Fruit fly (Drosophila melanogaster) whole organism, embryonic: Measurements from ENCODE around the gene H2.0.

Experiments
- B-H1 ChIP-seq: fragments of 200-800 bp; sonication (Bioruptor generic); IDR thresholded peaks from 3 replicates; pipeline ENCODE4 v1.3.6; 2022; ENCODE audit warnings: missing biosample characterization, missing genetic modification characterization
- CG10209 ChIP-seq: fragments of 200-800 bp; sonication (Bioruptor generic); optimal IDR thresholded peaks from 3 replicates; lab custom pipeline; 2017; ENCODE audit warnings: missing biosample characterization, mild to moderate bottlenecking, missing genetic modification characterization, missing genetic modification reagents
- CG10267 ChIP-seq: fragments of 200-800 bp; sonication (Bioruptor generic); optimal IDR thresholded peaks from 2 replicates; lab custom pipeline; 2018; ENCODE audit warnings: missing biosample characterization, mild to moderate bottlenecking, missing genetic modification characterization, moderate library complexity
- CG11560 ChIP-seq: fragments of 200-800 bp; sonication (Bioruptor generic); IDR thresholded peaks from 3 replicates; pipeline ENCODE4 v1.3.6; 2022; ENCODE audit warnings: missing biosample characterization, missing genetic modification characterization
- CG12659 ChIP-seq: fragments of 200-800 bp; sonication (Bioruptor generic); optimal IDR thresholded peaks from 3 replicates; lab custom pipeline; 2017; ENCODE audit warnings: mild to moderate bottlenecking, missing biosample characterization, missing genetic modification reagents, missing genetic modification characterization
- CG15696 ChIP-seq: fragments of 200-800 bp; sonication (Bioruptor generic); optimal IDR thresholded peaks from 2 replicates; lab custom pipeline; 2019; ENCODE audit warnings: missing biosample characterization, mild to moderate bottlenecking, missing genetic modification characterization, moderate library complexity
- CG16815 ChIP-seq: fragments of 200-800 bp; sonication (Bioruptor generic); optimal IDR thresholded peaks from 3 replicates; lab custom pipeline; 2017; ENCODE audit warnings: missing biosample characterization, mild to moderate bottlenecking, missing genetic modification characterization
- CG17912 ChIP-seq: fragments of 200-800 bp; sonication (Bioruptor generic); optimal IDR thresholded peaks from 2 replicates; lab custom pipeline; 2018; ENCODE audit warnings: missing biosample characterization, mild to moderate bottlenecking, missing genetic modification characterization
- CG18011 ChIP-seq: fragments of 200-800 bp; sonication (Bioruptor generic); optimal IDR thresholded peaks from 2 replicates; lab custom pipeline; 2017; ENCODE audit warnings: missing biosample characterization, missing genetic modification characterization, mild to moderate bottlenecking, moderate library complexity, missing genotype
- CG1832 ChIP-seq: fragments of 200-800 bp; sonication (Bioruptor generic); optimal IDR thresholded peaks from 2 replicates; lab custom pipeline; 2017; ENCODE audit warnings: missing biosample characterization, mild to moderate bottlenecking, missing genetic modification characterization, inconsistent platforms
- CG18599 ChIP-seq: fragments of 200-800 bp; sonication (Bioruptor generic); optimal IDR thresholded peaks from 3 replicates; lab custom pipeline; 2017; ENCODE audit warnings: missing biosample characterization, missing genetic modification characterization, mild to moderate bottlenecking, moderate library complexity, missing genetic modification reagents
- CG3281 ChIP-seq: fragments of 200-800 bp; sonication (Bioruptor generic); optimal IDR thresholded peaks from 3 replicates; lab custom pipeline; 2017; ENCODE audit warnings: missing biosample characterization, mild to moderate bottlenecking, missing genetic modification characterization
- CG34224 ChIP-seq: fragments of 200-800 bp; sonication (Bioruptor generic); IDR thresholded peaks from 3 replicates; pipeline ENCODE4 v1.3.6; 2022; ENCODE audit warnings: missing biosample characterization, missing genetic modification characterization; ENCODE audit not compliant: partially characterized antibody
- CG3847 ChIP-seq: fragments of 200-800 bp; sonication (Bioruptor generic); IDR thresholded peaks from 2 replicates; pipeline ENCODE4 v1.3.6; 2022; ENCODE audit warnings: missing biosample characterization, missing genetic modification characterization
- CG4328 ChIP-seq: fragments of 200-800 bp; sonication (Bioruptor generic); optimal IDR thresholded peaks from 3 replicates; lab custom pipeline; 2017; ENCODE audit warnings: missing biosample characterization, missing genetic modification reagents, missing genetic modification characterization
- CG6683 ChIP-seq: fragments of 200-800 bp; sonication (Bioruptor generic); optimal IDR thresholded peaks from 2 replicates; lab custom pipeline; 2017; ENCODE audit warnings: missing biosample characterization, mild to moderate bottlenecking, missing genetic modification characterization, missing genetic modification reagents
- CG7786 ChIP-seq: fragments of 200-800 bp; sonication (Bioruptor generic); optimal IDR thresholded peaks from 2 replicates; lab custom pipeline; 2016; ENCODE audit warnings: missing biosample characterization, missing genetic modification characterization
- CG7963 ChIP-seq: fragments of 200-800 bp; sonication (Bioruptor generic); IDR thresholded peaks from 3 replicates; pipeline ENCODE4 v1.3.6; 2022; ENCODE audit warnings: missing biosample characterization, missing genetic modification characterization; ENCODE audit not compliant: partially characterized antibody
- CG9932 ChIP-seq: fragments of 200-800 bp; sonication (Bioruptor generic); IDR thresholded peaks from 2 replicates; pipeline ENCODE4 v1.3.6; 2022; ENCODE audit warnings: missing biosample characterization, missing genetic modification characterization
- D ChIP-seq, 2 experiments: fragments of 200-800 bp in 1 of 2; fragments of >200 bp in 1 of 2; sonication (Bioruptor generic) in 1 of 2; optimal IDR thresholded peaks; 2 replicates in 1 of 2; 3 replicates in 1 of 2; lab custom pipeline; 2017; ENCODE audit warnings: mild to moderate bottlenecking in 1 of 2, missing biosample characterization in 1 of 2, missing genetic modification characterization in 1 of 2, missing genetic modification reagents in 1 of 2
- Doc2 ChIP-seq: fragments of 200-800 bp; sonication (Bioruptor generic); IDR thresholded peaks from 2 replicates; pipeline ENCODE4 v1.3.6; 2022; ENCODE audit warnings: missing biosample characterization, missing genetic modification characterization
- Drgx ChIP-seq: fragments of 200-800 bp; sonication (Bioruptor generic); IDR thresholded peaks from 2 replicates; pipeline ENCODE4 v1.3.6; 2022; ENCODE audit warnings: missing biosample characterization, missing genetic modification characterization
- HHEX ChIP-seq: fragments of 200-800 bp; sonication (Bioruptor generic); optimal IDR thresholded peaks from 3 replicates; lab custom pipeline; 2017; ENCODE audit warnings: missing biosample characterization, mild to moderate bottlenecking, missing genetic modification characterization, missing genetic modification reagents
- MTF-1 ChIP-seq: fragments of 200-800 bp; sonication (Bioruptor generic); optimal IDR thresholded peaks from 2 replicates; lab custom pipeline; 2018; ENCODE audit warnings: missing biosample characterization, mild to moderate bottlenecking, missing genetic modification characterization, borderline replicate concordance
- NC2α ChIP-seq: fragments of 200-800 bp; sonication (Bioruptor generic); optimal IDR thresholded peaks from 2 replicates; lab custom pipeline; 2016; ENCODE audit warnings: missing biosample characterization, missing genetic modification characterization
- Neu2 ChIP-seq: fragments of 200-800 bp; sonication (Bioruptor generic); optimal IDR thresholded peaks from 3 replicates; lab custom pipeline; 2016; ENCODE audit warnings: missing biosample characterization, missing genetic modification characterization, borderline replicate concordance
- PHDP ChIP-seq: fragments of 200-800 bp; sonication (Bioruptor generic); optimal IDR thresholded peaks from 3 replicates; lab custom pipeline; 2018; ENCODE audit warnings: missing biosample characterization, mild to moderate bottlenecking, missing genetic modification characterization, moderate library complexity
- Sox100B ChIP-seq: fragments of 200-800 bp; sonication (Bioruptor generic); optimal IDR thresholded peaks from 3 replicates; lab custom pipeline; 2018; ENCODE audit warnings: missing biosample characterization, mild to moderate bottlenecking, missing genetic modification characterization
- Stat92E ChIP-seq, 3 experiments: fragments of >200 bp in 2 of 3; fragments of 200-800 bp in 1 of 3; sonication (Bioruptor generic) in 1 of 3; optimal IDR thresholded peaks; 2 replicates each; lab custom pipeline; 2017 to 2019; ENCODE audit warnings: missing biosample characterization in 3 of 3, missing genetic modification characterization in 3 of 3, mild to moderate bottlenecking in 1 of 3, moderate library complexity in 1 of 3
- Xbp1 ChIP-seq: fragments of 200-800 bp; sonication (Bioruptor generic); optimal IDR thresholded peaks from 3 replicates; lab custom pipeline; 2016; ENCODE audit warnings: missing biosample characterization, mild to moderate bottlenecking, missing genetic modification characterization
- ap ChIP-seq: fragments of 200-800 bp; sonication (Bioruptor generic); IDR thresholded peaks from 2 replicates; pipeline ENCODE4 v1.3.6; 2022; ENCODE audit warnings: missing biosample characterization, missing genetic modification characterization
- ase ChIP-seq: fragments of 200-800 bp; sonication (Bioruptor generic); IDR thresholded peaks from 3 replicates; pipeline ENCODE4 v1.3.6; 2022; ENCODE audit warnings: missing biosample characterization, missing genetic modification characterization
- cad ChIP-seq: fragments of >200 bp; optimal IDR thresholded peaks from 2 replicates; lab custom pipeline; 2017; ENCODE audit warnings: missing biosample characterization, missing genetic modification characterization
- croc ChIP-seq: fragments of 200-800 bp; sonication (Bioruptor generic); conservative IDR thresholded peaks from 3 replicates; pipeline ENCODE4 v1.3.6; 2022; ENCODE audit warnings: missing biosample characterization, missing genetic modification characterization
- crp ChIP-seq, 2 experiments: fragments of 200-800 bp; sonication (Bioruptor generic); optimal IDR thresholded peaks; 2 replicates in 1 of 2; 3 replicates in 1 of 2; lab custom pipeline; 2017; ENCODE audit warnings: missing biosample characterization in 2 of 2, missing genetic modification characterization in 2 of 2, mild to moderate bottlenecking in 1 of 2, moderate library complexity in 1 of 2
- cwo ChIP-seq: fragments of 200-800 bp; sonication (Bioruptor generic); optimal IDR thresholded peaks from 3 replicates; lab custom pipeline; 2017; ENCODE audit warnings: missing biosample characterization, missing genetic modification characterization, mild to moderate bottlenecking, moderate library complexity, missing genetic modification reagents
- danr ChIP-seq: fragments of 200-800 bp; sonication (Bioruptor generic); IDR thresholded peaks from 2 replicates; pipeline ENCODE4 v1.3.6; 2022; ENCODE audit warnings: missing biosample characterization, missing genetic modification characterization
- dpn ChIP-seq, 2 experiments: fragments of 200-800 bp; sonication (Bioruptor generic); optimal IDR thresholded peaks; 3 replicates each; lab custom pipeline; 2016; ENCODE audit warnings: missing biosample characterization in 2 of 2, missing genetic modification characterization in 2 of 2
- gcm ChIP-seq: fragments of 200-800 bp; sonication (Bioruptor generic); optimal IDR thresholded peaks from 2 replicates; lab custom pipeline; 2019; ENCODE audit warnings: missing biosample characterization, mild to moderate bottlenecking, missing genetic modification characterization, moderate library complexity
- jigr1 ChIP-seq: fragments of 200-800 bp; sonication (Bioruptor generic); IDR thresholded peaks from 3 replicates; pipeline ENCODE4 v1.3.6; 2022; ENCODE audit warnings: missing biosample characterization, missing genetic modification characterization
- klu ChIP-seq: fragments of 200-800 bp; sonication (Bioruptor generic); IDR thresholded peaks from 2 replicates; pipeline ENCODE4 v1.3.6; 2022; ENCODE audit warnings: missing biosample characterization, missing genetic modification characterization
- lilli ChIP-seq: fragments of 200-800 bp; sonication (Bioruptor generic); optimal IDR thresholded peaks from 3 replicates; lab custom pipeline; 2016; ENCODE audit warnings: missing biosample characterization, missing genetic modification characterization
- lov ChIP-seq, 2 experiments: fragments of 200-800 bp in 1 of 2; fragments of >200 bp in 1 of 2; sonication (Bioruptor generic) in 1 of 2; IDR thresholded peaks in 1 of 2; optimal IDR thresholded peaks in 1 of 2; 2 replicates in 1 of 2; 3 replicates in 1 of 2; pipeline versions ENCODE4 v1.3.6 to Lab custom; 2017 to 2022; ENCODE audit warnings: missing biosample characterization in 1 of 2, missing genetic modification characterization in 1 of 2
- pb ChIP-seq: fragments of 200-800 bp; sonication (Bioruptor generic); optimal IDR thresholded peaks from 3 replicates; lab custom pipeline; 2016; ENCODE audit warnings: missing biosample characterization, missing genetic modification characterization
- pros ChIP-seq: fragments of 200-800 bp; sonication (Bioruptor generic); optimal IDR thresholded peaks from 3 replicates; lab custom pipeline; 2019; ENCODE audit warnings: missing biosample characterization, mild to moderate bottlenecking, missing genetic modification characterization, moderate library complexity
- tgo ChIP-seq: fragments of 200-800 bp; sonication (Bioruptor generic); IDR thresholded peaks from 3 replicates; pipeline ENCODE4 v1.3.6; 2022; ENCODE audit warnings: missing biosample characterization, missing genetic modification characterization
- wek ChIP-seq: fragments of 200-800 bp; sonication (Bioruptor generic); optimal IDR thresholded peaks from 3 replicates; lab custom pipeline; 2018; ENCODE audit warnings: missing biosample characterization, mild to moderate bottlenecking, missing genetic modification characterization, moderate library complexity
- zfh1 ChIP-seq: fragments of 200-800 bp; sonication (Bioruptor generic); IDR thresholded peaks from 3 replicates; pipeline ENCODE4 v1.3.6; 2022; ENCODE audit warnings: missing biosample characterization, missing genetic modification characterization

Gene H2.0

DNA sequence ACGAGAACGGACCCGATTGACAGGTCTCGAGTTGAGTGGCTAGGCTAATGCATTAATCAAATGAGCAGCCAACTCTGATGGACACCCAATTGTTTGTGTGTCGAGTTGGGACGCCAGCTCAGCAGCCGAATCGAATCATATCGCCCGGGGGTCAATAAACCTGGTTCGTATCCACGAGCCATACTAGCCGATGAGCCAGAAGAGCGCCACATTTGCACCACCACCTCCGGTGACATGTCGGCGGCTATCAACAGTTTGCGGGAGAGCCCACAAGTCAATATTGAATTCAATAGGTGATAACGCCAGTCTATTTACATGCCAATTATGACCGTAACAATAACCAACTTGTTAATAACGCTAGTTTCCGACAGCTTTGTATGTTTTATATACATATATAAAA lies 45.1 kb downstream of the H2.0 start (continued):
- TF ChIP-seq CG16815 (no peak), HHEX (GFP tag; lab: Kevin White, UChicago) (peak; percentile 71), CG7786 (GFP tag; lab: Kevin White, UChicago) (peak; percentile 0), gcm (GFP tag; lab: Kevin White, UChicago) (peak; percentile 57), CG4328 (GFP tag; lab: Kevin White, UChicago) (peak; percentile 78), CG10209 (GFP tag; lab: Kevin White, UChicago) (peak; percentile 74), CG9932 (GFP tag; lab: Robert Waterston, UW) (peak; percentile 38; the same call in 1 of the 2 replicates), crp (GFP tag; optimal IDR thresholded peaks at IDR 0.05; lab: Kevin White, UChicago) (no peak), NC2α (GFP tag; lab: Kevin White, UChicago) (no peak), pb (no peak), cad (no peak), cwo (GFP tag; lab: Kevin White, UChicago) (peak; percentile 12), CG3281 (GFP tag; lab: Kevin White, UChicago) (peak; percentile 74), lilli (GFP tag; lab: Kevin White, UChicago) (no peak), MTF-1 (peak; percentile 87), CG17912 (GFP tag; lab: Kevin White, UChicago) (peak; percentile 61), ap (GFP tag; lab: Robert Waterston, UW) (0 out of 2 replicates have a peak, but pooled peaks have one; percentile 26), CG34224 (no peak), D (optimal IDR thresholded peaks at IDR 0.05; lab: Kevin White, UChicago) (no peak), D (GFP tag; optimal IDR thresholded peaks at IDR 0.05; lab: Kevin White, UChicago) (peak; percentile 46), CG18011 (GFP tag; lab: Kevin White, UChicago) (peak; percentile 2), CG1832 (GFP tag; lab: Kevin White, UChicago) (no peak), CG18599 (GFP tag; lab: Kevin White, UChicago) (peak; percentile 78), zfh1 (GFP tag; lab: Robert Waterston, UW) (no peak), klu (no peak), Sox100B (GFP tag; lab: Kevin White, UChicago) (peak; percentile 76), CG15696 (tag; lab: Kevin White, UChicago) (peak; percentile 58), CG7963 (no peak), CG6683 (peak; percentile 39), CG3847 (no peak), danr (no peak), croc (GFP tag; lab: Robert Waterston, UW) (no peak), Xbp1 (no peak), CG10267 (tag; lab: Kevin White, UChicago) (peak; percentile 17), CG11560 (tag; lab: Robert Waterston, UW) (no peak), CG12659 (GFP tag; lab: Kevin White, UChicago) (peak; percentile 58), Drgx (no peak), dpn (GFP tag; optimal IDR thresholded peaks at IDR 0.05; lab: Kevin White, UChicago) (no peak), lov (optimal IDR thresholded peaks at IDR 0.05; lab: Kevin White, UChicago) (no peak), lov (GFP tag; IDR thresholded peaks at IDR 0.05; lab: Robert Waterston, UW) (peak; percentile 50; the same call in 1 of the 3 replicates), B-H1 (GFP tag; lab: Robert Waterston, UW) (no peak; the same call in 2 of the 3 replicates), tgo (GFP tag; lab: Robert Waterston, UW) (no peak), Neu2 (GFP tag; lab: Kevin White, UChicago) (no peak), PHDP (tag; lab: Kevin White, UChicago) (peak; percentile 71), Stat92E (GFP tag; optimal IDR thresholded peaks at IDR 0.05; lab: Kevin White, UChicago) (no peak), Doc2 (GFP tag; lab: Robert Waterston, UW) (no peak), ase (no peak), pros (GFP tag; lab: Kevin White, UChicago) (no peak), jigr1 (GFP tag; lab: Robert Waterston, UW) (no peak), wek (peak; percentile 78)
